Worm (Caenorhabditis elegans) whole organism, midembryonic: ENCODE data around the gene C31H2.4.

Experiments used
- T22C8.4 ChIP-seq: fragments of 200-800 bp; sonication (Bioruptor generic); IDR thresholded peaks from 2 replicates; pipeline ENCODE4 v1.3.6; 2022; ENCODE audit warnings: missing genetic modification characterization, missing compliant biosample characterization
- flt-1 ChIP-seq: fragments of 200-800 bp; sonication (Bioruptor generic); IDR thresholded peaks from 2 replicates; pipeline ENCODE4 v1.3.6; 2022; ENCODE audit warnings: missing genetic modification characterization, missing compliant biosample characterization
- klf-2 ChIP-seq: fragments of 200-800 bp; sonication (Bioruptor generic); conservative IDR thresholded peaks from 2 replicates; pipeline ENCODE4 v1.3.6; 2022; ENCODE audit warnings: missing genetic modification reagents, missing genetic modification characterization, missing compliant biosample characterization
- med-1 ChIP-seq: sonication (generic microtip); optimal IDR thresholded peaks from 2 replicates; lab custom pipeline; 2017; ENCODE audit warnings: missing genetic modification characterization, mild to moderate bottlenecking, missing compliant biosample characterization, antibody characterized with exemption, missing genetic modification reagents; ENCODE audit not compliant: insufficient read depth
- ref-1 ChIP-seq: fragments of 200-800 bp; sonication (Bioruptor generic); conservative IDR thresholded peaks from 2 replicates; pipeline ENCODE4 v1.3.6; 2022; ENCODE audit warnings: missing genetic modification reagents, missing genetic modification characterization, missing compliant biosample characterization
- ztf-23 ChIP-seq: fragments of 200-800 bp; sonication (Bioruptor generic); IDR thresholded peaks from 2 replicates; pipeline ENCODE4 v1.3.6; 2022; ENCODE audit warnings: missing genetic modification reagents, missing genetic modification characterization, missing compliant biosample characterization
- ztf-29 ChIP-seq: fragments of 200-800 bp; sonication (Bioruptor generic); IDR thresholded peaks from 2 replicates; pipeline ENCODE4 v1.3.6; 2022; ENCODE audit warnings: missing genetic modification reagents, missing genetic modification characterization, missing compliant biosample characterization

ce11 chrX:5188977-5189376 lies 29.5 kb upstream of the C31H2.4 start, which contains the start of gene zig-6:
- TF ChIP-seq flt-1 (GFP tag; lab: Robert Waterston, UW) (no peak), ztf-29 (GFP tag; lab: Robert Waterston, UW) (no peak), med-1 (GFP tag; lab: Kevin White, UChicago) (no peak), ref-1 (GFP tag; lab: Robert Waterston, UW) (no peak), T22C8.4 (GFP tag; lab: Robert Waterston, UW) (no peak), klf-2 (GFP tag; lab: Robert Waterston, UW) (no peak), ztf-23 (GFP tag; lab: Robert Waterston, UW) (no peak)
